Fruit fly (Drosophila melanogaster): ENCODE measurements around the gene CG9588.
A peak's percentile ranks its signal among the peaks of the same experiment; 100 is the strongest.

Gene CG9588

dm6 chr3R:13662149-13662548 lies 14.3 kb downstream of the CG9588 start:
- TF ChIP-seq Dfd (GFP tag; optimal IDR thresholded peaks at IDR 0.05), result no peak
- no peak for TF ChIP-seq HLH106 (tag; optimal IDR thresholded peaks at IDR 0.05)
- no peak for TF ChIP-seq fru (GFP tag; optimal IDR thresholded peaks at IDR 0.05)
- TF ChIP-seq GATAd (GFP tag; optimal IDR thresholded peaks at IDR 0.05), result no peak
- no peak for TF ChIP-seq brk (GFP tag; optimal IDR thresholded peaks at IDR 0.05)
- no peak for TF ChIP-seq Hr78 (GFP tag; optimal IDR thresholded peaks at IDR 0.05)
- TF ChIP-seq usp (GFP tag; optimal IDR thresholded peaks at IDR 0.05), result no peak
- TF ChIP-seq dsf (GFP tag; optimal IDR thresholded peaks at IDR 0.05; ENCODE audit: borderline replicate concordance), result no peak

DNA sequence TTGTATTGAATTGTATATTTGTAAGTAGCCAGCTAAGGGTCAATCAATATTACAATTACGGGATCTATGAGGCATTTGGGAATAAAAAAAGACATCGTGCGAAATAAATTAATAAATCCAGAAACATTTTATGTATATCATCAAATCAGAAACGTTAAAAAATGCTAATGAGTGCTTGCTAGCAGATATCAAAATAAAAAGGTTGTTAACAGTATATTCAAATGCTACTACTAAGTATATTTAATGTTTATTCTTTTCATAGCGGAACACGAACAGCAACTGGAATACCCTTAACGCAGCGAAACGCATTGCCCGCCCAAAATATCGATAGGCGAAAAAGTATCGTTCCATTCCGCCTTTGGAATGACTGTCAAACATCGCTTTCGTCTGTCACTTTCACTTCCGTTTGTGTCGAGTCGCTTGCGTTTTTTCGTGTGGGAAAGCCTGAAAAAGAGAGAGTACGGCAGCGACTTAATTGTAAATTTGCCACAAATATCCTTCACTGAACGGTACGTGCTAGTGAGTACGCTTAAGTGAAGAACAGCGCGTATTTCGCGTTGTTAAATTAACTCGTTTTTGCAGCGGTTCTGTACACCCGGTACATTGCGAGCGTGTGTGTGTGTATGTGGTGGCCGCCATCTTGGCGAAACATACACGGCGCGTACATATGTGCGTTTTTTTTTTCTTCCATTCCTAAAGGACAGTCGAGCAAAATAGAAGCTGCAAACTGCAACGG lies 15.4 kb downstream of the CG9588 start, which contains the start of gene B52:
Gene B52 (plus strand): TSS at position 388 of the 736 bp plus-strand sequence.
- TF ChIP-seq GATAd (GFP tag; optimal IDR thresholded peaks at IDR 0.05) (no peak), CG9705 (GFP tag; optimal IDR thresholded peaks at IDR 0.05) (peak; percentile 56), CG32264 (GFP tag; optimal IDR thresholded peaks at IDR 0.05) (peak; percentile 54), dl (GFP tag; optimal IDR thresholded peaks at IDR 0.05; ENCODE audit: insufficient read depth in 1 of 2, partially characterized antibody in 2 of 2) (no peak), Jra (GFP tag; optimal IDR thresholded peaks at IDR 0.05) (no peak), foxo (GFP tag; optimal IDR thresholded peaks at IDR 0.05) (peak in 1 of 2 experiments; percentile 35), psq (GFP tag; optimal IDR thresholded peaks at IDR 0.05) (peak; percentile 30), Hr83 (GFP tag; optimal IDR thresholded peaks at IDR 0.05; ENCODE audit: poor library complexity, severe bottlenecking) (peak; percentile 75), Sp1 (GFP tag; optimal IDR thresholded peaks at IDR 0.05) (peak; percentile 83), dsf (GFP tag; optimal IDR thresholded peaks at IDR 0.05; ENCODE audit: borderline replicate concordance) (no peak), sage (GFP tag; optimal IDR thresholded peaks at IDR 0.05) (no peak), Mio (GFP tag; optimal IDR thresholded peaks at IDR 0.05) (no peak), rgr (GFP tag; optimal IDR thresholded peaks at IDR 0.05) (peak; percentile 79), h (GFP tag; optimal IDR thresholded peaks at IDR 0.05) (peak; percentile 69), Rel (GFP tag; optimal IDR thresholded peaks at IDR 0.05) (no peak), Rel (tag; optimal IDR thresholded peaks at IDR 0.05) (peak; percentile 35), Myc (optimal IDR thresholded peaks at IDR 0.05) (peak; percentile 30), fru (GFP tag; optimal IDR thresholded peaks at IDR 0.05) (peak; percentile 37), brk (GFP tag; optimal IDR thresholded peaks at IDR 0.05) (no peak), CrebA (GFP tag; optimal IDR thresholded peaks at IDR 0.05; ENCODE audit: borderline replicate concordance) (no peak), Vsx2 (GFP tag; optimal IDR thresholded peaks at IDR 0.05; ENCODE audit: partially characterized antibody) (peak; percentile 5), woc (GFP tag; optimal IDR thresholded peaks at IDR 0.05) (peak; percentile 4), dmrt93B (GFP tag; optimal IDR thresholded peaks at IDR 0.05) (peak; percentile 53), HLH106 (tag; optimal IDR thresholded peaks at IDR 0.05) (peak; percentile 30), OdsH (GFP tag; optimal IDR thresholded peaks at IDR 0.05) (peak; percentile 59), tai (GFP tag; optimal IDR thresholded peaks at IDR 0.05) (peak; percentile 49), sv (GFP tag; optimal IDR thresholded peaks at IDR 0.05) (peak; percentile 40), Abd-B (GFP tag; optimal IDR thresholded peaks at IDR 0.05) (no peak), Dif (GFP tag; optimal IDR thresholded peaks at IDR 0.05; ENCODE audit: partially characterized antibody) (peak; percentile 47), pan (optimal IDR thresholded peaks at IDR 0.05) (no peak), N (GFP tag; optimal IDR thresholded peaks at IDR 0.05) (peak; percentile 25), lola (GFP tag; optimal IDR thresholded peaks at IDR 0.05) (no peak), ey (GFP tag; optimal IDR thresholded peaks at IDR 0.05) (peak; percentile 48), jim (GFP tag; optimal IDR thresholded peaks at IDR 0.05) (no peak), Hnf4 (GFP tag; optimal IDR thresholded peaks at IDR 0.05) (peak; percentile 49), br (GFP tag; optimal IDR thresholded peaks at IDR 0.05) (peak; percentile 75), usp (GFP tag; optimal IDR thresholded peaks at IDR 0.05) (no peak), Hr78 (GFP tag; optimal IDR thresholded peaks at IDR 0.05) (no peak), Dfd (GFP tag; optimal IDR thresholded peaks at IDR 0.05) (no peak)
